Worm (Caenorhabditis elegans) whole organism, midembryonic: ENCODE data around the gene AC3.12.

Experiments
- T22C8.4 ChIP-seq: fragments of 200-800 bp; sonication (Bioruptor generic); IDR thresholded peaks from 2 replicates; pipeline ENCODE4 v1.3.6; 2022; ENCODE audit warnings: missing genetic modification characterization, missing compliant biosample characterization
- cog-1 ChIP-seq: sonication (generic microtip); optimal IDR thresholded peaks from 2 replicates; lab custom pipeline; 2016; ENCODE audit warnings: missing genetic modification characterization, missing compliant biosample characterization
- flt-1 ChIP-seq: fragments of 200-800 bp; sonication (Bioruptor generic); IDR thresholded peaks from 2 replicates; pipeline ENCODE4 v1.3.6; 2022; ENCODE audit warnings: missing genetic modification characterization, missing compliant biosample characterization
- klf-2 ChIP-seq: fragments of 200-800 bp; sonication (Bioruptor generic); conservative IDR thresholded peaks from 2 replicates; pipeline ENCODE4 v1.3.6; 2022; ENCODE audit warnings: missing genetic modification reagents, missing genetic modification characterization, missing compliant biosample characterization
- med-1 ChIP-seq: sonication (generic microtip); optimal IDR thresholded peaks from 2 replicates; lab custom pipeline; 2017; ENCODE audit warnings: missing genetic modification characterization, mild to moderate bottlenecking, missing compliant biosample characterization, antibody characterized with exemption, missing genetic modification reagents; ENCODE audit not compliant: insufficient read depth
- ref-1 ChIP-seq: fragments of 200-800 bp; sonication (Bioruptor generic); conservative IDR thresholded peaks from 2 replicates; pipeline ENCODE4 v1.3.6; 2022; ENCODE audit warnings: missing genetic modification reagents, missing genetic modification characterization, missing compliant biosample characterization
- tab-1 ChIP-seq: fragments of 200-800 bp; sonication (Bioruptor generic); IDR thresholded peaks from 2 replicates; pipeline ENCODE4 v1.3.6; 2022; ENCODE audit warnings: missing genetic modification characterization, missing compliant biosample characterization
- ztf-23 ChIP-seq: fragments of 200-800 bp; sonication (Bioruptor generic); IDR thresholded peaks from 2 replicates; pipeline ENCODE4 v1.3.6; 2022; ENCODE audit warnings: missing genetic modification reagents, missing genetic modification characterization, missing compliant biosample characterization
- ztf-29 ChIP-seq: fragments of 200-800 bp; sonication (Bioruptor generic); IDR thresholded peaks from 2 replicates; pipeline ENCODE4 v1.3.6; 2022; ENCODE audit warnings: missing genetic modification reagents, missing genetic modification characterization, missing compliant biosample characterization

AC3.12 gene

DNA sequence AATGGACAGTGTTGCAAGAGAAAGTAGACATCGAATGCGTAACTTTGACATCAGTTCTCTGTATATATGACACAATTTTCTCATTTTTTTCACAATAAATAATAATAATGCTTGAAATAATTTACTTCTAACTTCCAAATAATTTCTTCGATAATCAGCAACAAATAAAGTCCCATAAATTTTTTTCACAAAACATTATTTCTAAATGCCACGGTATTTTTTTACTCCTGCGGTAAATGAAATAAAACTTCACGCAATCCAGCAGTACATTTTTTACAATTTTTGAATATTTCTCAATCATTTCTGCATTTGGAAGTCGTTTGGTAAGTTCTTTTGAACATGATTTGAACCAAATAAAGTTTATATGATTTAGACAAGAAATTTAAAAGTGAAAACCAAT is 4.8 kb upstream of the AC3.12 start, which contains the start of gene spe-10:
Gene spe-10 (plus strand): TSS at position 301 of the 400 bp plus-strand sequence.
- TF ChIP-seq ztf-29 (no peak), med-1 (GFP tag; lab: Kevin White, UChicago) (no peak)

DNA sequence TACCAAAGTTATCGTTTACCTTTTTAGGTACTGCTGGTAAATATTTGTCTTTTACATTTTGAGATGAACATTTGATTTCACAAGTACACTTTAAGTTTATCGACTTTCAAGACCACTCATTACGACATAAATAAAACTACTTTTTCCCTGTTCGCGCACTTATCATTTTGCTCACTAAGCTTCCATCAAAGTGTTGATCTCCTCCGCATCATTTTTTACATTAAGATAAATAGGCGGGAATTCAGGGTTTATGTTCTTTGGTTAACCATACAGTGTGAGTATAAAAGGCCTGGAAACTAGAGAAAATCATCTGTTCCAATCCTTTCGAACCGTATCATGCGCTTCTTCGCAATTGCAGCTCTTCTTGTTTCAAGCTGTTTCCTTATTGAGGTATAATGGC is 2.9 kb upstream of the AC3.12 start, which contains the start of gene pqn-2:
Gene pqn-2 (plus strand): TSS at position 301 of the 400 bp plus-strand sequence.
- TF ChIP-seq cog-1 (tag; lab: Kevin White, UChicago), result no peak

- TF ChIP-seq tab-1 (GFP tag; lab: Robert Waterston, UW) (no peak), med-1 (GFP tag; lab: Kevin White, UChicago) (no peak), cog-1 (tag; lab: Kevin White, UChicago) (no peak), flt-1 (no peak), ztf-29 (no peak), klf-2 (no peak), T22C8.4 (GFP tag; lab: Robert Waterston, UW) (no peak), ztf-23 (GFP tag; lab: Robert Waterston, UW) (no peak), ref-1 (GFP tag; lab: Robert Waterston, UW) (no peak)
Observed at ce11 chrV:10381726-10382125, 2.5 kb upstream of the AC3.12 start, which contains the start of gene abu-1. Gene abu-1, minus strand, starts transcription at chrV:10381826.

ce11 chrV:10379761-10380160 is 568 bp upstream of the AC3.12 start:
- TF ChIP-seq tab-1 (GFP tag; lab: Robert Waterston, UW), result no peak
- no peak for TF ChIP-seq flt-1
- no peak for TF ChIP-seq ztf-23 (GFP tag; lab: Robert Waterston, UW)
- TF ChIP-seq med-1 (GFP tag; lab: Kevin White, UChicago), result no peak
- TF ChIP-seq ref-1 (GFP tag; lab: Robert Waterston, UW), result no peak
- no peak for TF ChIP-seq ztf-29
- TF ChIP-seq cog-1 (tag; lab: Kevin White, UChicago), result no peak
- no peak for TF ChIP-seq T22C8.4 (GFP tag; lab: Robert Waterston, UW)
- TF ChIP-seq klf-2, result no peak

DNA sequence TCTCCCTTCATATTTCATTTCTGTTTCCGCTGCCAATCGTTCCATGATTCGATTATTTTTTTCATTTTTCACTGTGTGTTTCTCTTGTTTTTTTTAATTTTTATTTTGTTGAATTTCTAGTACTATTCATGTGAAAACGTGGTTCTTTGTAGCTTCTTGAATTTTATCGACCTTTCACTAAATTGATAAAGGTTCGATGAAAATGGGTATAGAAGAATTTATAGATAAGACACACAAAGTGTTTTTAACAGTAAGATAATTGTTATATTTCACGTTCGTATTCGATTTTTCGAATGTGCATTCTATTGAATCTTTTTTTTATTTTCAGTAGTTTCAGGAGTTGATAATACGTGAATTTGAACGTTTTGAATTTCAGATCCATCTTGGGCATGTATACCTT is 7.2 kb downstream of the AC3.12 start, which contains the start of gene ugt-49:
Gene ugt-49 (plus strand): TSS at position 371 of the 400 bp plus-strand sequence.
- no peak for TF ChIP-seq tab-1 (GFP tag; lab: Robert Waterston, UW)
- TF ChIP-seq ref-1 (GFP tag; lab: Robert Waterston, UW), result no peak
- no peak for TF ChIP-seq med-1 (GFP tag; lab: Kevin White, UChicago)
- no peak for TF ChIP-seq klf-2
- TF ChIP-seq flt-1, result no peak
- no peak for TF ChIP-seq ztf-29
- no peak for TF ChIP-seq T22C8.4 (GFP tag; lab: Robert Waterston, UW)
- TF ChIP-seq ztf-23 (GFP tag; lab: Robert Waterston, UW), result no peak
- no peak for TF ChIP-seq cog-1 (tag; lab: Kevin White, UChicago)

DNA sequence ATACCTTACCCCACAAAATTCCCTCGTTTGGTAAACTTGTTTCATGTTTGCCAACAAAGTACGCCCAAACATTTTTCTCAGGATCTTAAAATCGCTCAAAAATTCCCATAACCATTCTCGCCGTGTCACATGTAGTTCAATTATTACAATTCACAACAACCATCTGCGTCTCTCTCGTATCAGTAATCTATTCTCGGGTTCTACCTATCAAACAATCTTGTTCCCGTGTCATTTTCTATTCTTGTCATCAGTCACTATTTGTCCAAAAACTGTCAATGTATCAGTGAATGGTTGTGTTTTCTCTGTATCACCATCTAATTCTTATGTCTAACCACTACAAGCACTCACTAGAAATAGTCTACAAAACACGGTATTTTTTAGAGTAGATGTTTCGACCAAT is 8.0 kb downstream of the AC3.12 start:
- no peak for TF ChIP-seq med-1 (GFP tag; lab: Kevin White, UChicago)
- TF ChIP-seq ref-1 (GFP tag; lab: Robert Waterston, UW), result no peak
- TF ChIP-seq ztf-23 (GFP tag; lab: Robert Waterston, UW), result no peak
- TF ChIP-seq ztf-29, result no peak
- TF ChIP-seq flt-1, result no peak
- TF ChIP-seq cog-1 (tag; lab: Kevin White, UChicago), result no peak
- no peak for TF ChIP-seq T22C8.4 (GFP tag; lab: Robert Waterston, UW)
- TF ChIP-seq klf-2, result no peak
- TF ChIP-seq tab-1 (GFP tag; lab: Robert Waterston, UW), result no peak

DNA sequence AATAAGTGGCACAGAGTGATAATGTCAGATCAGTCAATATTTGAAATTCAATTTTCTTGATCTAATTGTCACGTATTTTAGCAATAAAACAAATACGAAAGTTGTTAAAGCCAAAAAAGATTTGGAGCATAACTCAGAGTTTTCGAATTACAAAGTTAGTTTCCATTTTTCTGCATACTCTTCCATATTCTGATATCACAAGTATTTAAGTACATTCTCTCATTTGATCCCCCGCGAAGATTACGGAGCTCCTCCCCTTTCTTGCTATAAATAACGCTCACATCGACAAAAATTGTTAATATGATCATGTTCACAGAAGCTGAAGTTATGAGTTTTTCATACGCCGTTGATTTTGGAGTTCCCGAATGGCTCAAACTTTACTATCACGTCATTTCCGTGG is 10.9 kb downstream of the AC3.12 start, which contains the start of gene sri-20:
Gene sri-20 (plus strand): TSS at position 301 of the 400 bp plus-strand sequence.
- TF ChIP-seq T22C8.4 (GFP tag; lab: Robert Waterston, UW) (no peak), ref-1 (GFP tag; lab: Robert Waterston, UW) (no peak), tab-1 (GFP tag; lab: Robert Waterston, UW) (no peak), cog-1 (tag; lab: Kevin White, UChicago) (no peak), klf-2 (no peak), flt-1 (no peak), ztf-23 (GFP tag; lab: Robert Waterston, UW) (no peak), med-1 (GFP tag; lab: Kevin White, UChicago) (no peak), ztf-29 (no peak)

ce11 chrV:10363834-10364233 is 15.4 kb downstream of the AC3.12 start:
- TF ChIP-seq tab-1 (GFP tag; lab: Robert Waterston, UW) (no peak), flt-1 (no peak), T22C8.4 (GFP tag; lab: Robert Waterston, UW) (no peak), klf-2 (no peak), med-1 (GFP tag; lab: Kevin White, UChicago) (no peak), ztf-29 (no peak), ref-1 (GFP tag; lab: Robert Waterston, UW) (no peak), cog-1 (tag; lab: Kevin White, UChicago) (no peak), ztf-23 (GFP tag; lab: Robert Waterston, UW) (no peak)

DNA sequence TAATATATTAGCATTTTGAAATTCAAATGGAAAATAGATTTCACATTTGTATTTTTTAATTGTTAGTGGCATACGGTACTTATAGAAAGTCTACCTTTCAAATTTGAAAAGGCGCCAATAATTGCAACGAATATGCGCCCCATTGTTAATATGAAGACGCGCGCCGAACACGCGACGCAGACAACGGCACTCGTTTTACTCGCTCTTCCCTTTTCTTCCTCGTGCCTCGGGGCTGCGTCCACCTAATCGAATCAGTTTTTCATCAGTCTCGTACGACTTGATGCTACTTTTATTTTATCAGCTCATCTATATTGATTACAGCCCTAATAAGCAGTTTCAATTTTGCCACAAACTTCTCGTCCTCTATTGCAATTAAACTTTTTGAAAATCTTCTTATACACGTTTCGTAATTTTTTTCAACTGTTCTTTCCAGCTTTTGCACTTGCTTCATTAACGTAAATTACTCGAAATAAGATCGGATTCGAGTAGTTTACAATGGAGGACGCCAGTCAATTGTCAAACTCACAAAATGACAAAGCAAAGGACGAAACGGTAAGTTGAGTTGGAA is 17.3 kb downstream of the AC3.12 start, which contains the start of gene cash-1:
Gene cash-1 (plus strand): TSS at position 432 of the 568 bp plus-strand sequence.
- no peak for TF ChIP-seq T22C8.4 (GFP tag; lab: Robert Waterston, UW)
- no peak for TF ChIP-seq ref-1 (GFP tag; lab: Robert Waterston, UW)
- TF ChIP-seq ztf-23 (GFP tag; lab: Robert Waterston, UW), result 0 out of 2 replicates have a peak, but pooled peaks have one; percentile 18
- TF ChIP-seq cog-1 (tag; lab: Kevin White, UChicago), result no peak
- no peak for TF ChIP-seq med-1 (GFP tag; lab: Kevin White, UChicago)

DNA sequence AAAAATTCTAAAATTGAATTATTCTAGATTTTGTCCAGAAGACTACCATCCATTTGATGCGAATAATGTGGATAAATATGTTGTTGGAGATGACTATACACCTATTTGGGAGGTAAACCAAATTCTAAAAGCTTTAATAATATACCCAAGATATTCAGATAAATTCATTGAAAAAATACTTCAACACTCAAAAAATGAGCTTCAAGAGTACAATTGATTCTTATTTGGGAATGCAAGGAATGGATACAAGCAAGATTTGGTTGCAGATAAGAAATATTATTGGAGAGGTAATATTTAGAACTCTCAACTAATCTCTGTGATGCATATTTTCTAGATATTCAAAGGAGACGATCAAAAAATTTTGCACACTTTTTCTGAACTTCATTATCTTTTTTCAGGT is 19.0 kb downstream of the AC3.12 start:
- no peak for TF ChIP-seq klf-2
